Worm (Caenorhabditis elegans) whole organism, young adult: Measurements from ENCODE around the gene fbxa-179.

Experiments used
- atf-7 ChIP-seq: sonication (generic microtip); optimal IDR thresholded peaks from 2 replicates; lab custom pipeline; 2017; ENCODE audit warnings: mild to moderate bottlenecking, missing genetic modification characterization, missing compliant biosample characterization
- ceh-100 ChIP-seq: fragments of 200-800 bp; sonication (Bioruptor generic); IDR thresholded peaks from 2 replicates; pipeline ENCODE4 v1.3.6; 2022; ENCODE audit warnings: missing genetic modification reagents, missing genetic modification characterization, missing compliant biosample characterization
- nfya-1 ChIP-seq: sonication (generic microtip); optimal IDR thresholded peaks from 2 replicates; lab custom pipeline; 2017; ENCODE audit warnings: antibody characterized with exemption, missing compliant biosample characterization, missing genetic modification characterization, borderline replicate concordance; ENCODE audit not compliant: insufficient read depth
- nhr-179 ChIP-seq: sonication (generic microtip); optimal IDR thresholded peaks from 2 replicates; lab custom pipeline; 2016; ENCODE audit warnings: mild to moderate bottlenecking, missing genetic modification characterization, missing compliant biosample characterization

- no peak for TF ChIP-seq nhr-179 (tag; lab: Kevin White, UChicago)
- TF ChIP-seq nfya-1 (tag; lab: Kevin White, UChicago): no peak
- TF ChIP-seq atf-7 (tag; lab: Kevin White, UChicago): no peak
- TF ChIP-seq ceh-100 (GFP tag; lab: Robert Waterston, UW): no peak
Observed at ce11 chrX:14412774-14413173, at the start of gene fbxa-179.
